Worm (Caenorhabditis elegans) whole organism, L2 larva: ENCODE results near the gene Y57G11C.46.

Source experiments
- C34F6.9 ChIP-seq: fragments of 150-350 bp; optimal IDR thresholded peaks from 2 replicates; lab custom pipeline; 2014; ENCODE audit warnings: missing biosample characterization, missing genetic modification characterization
- alr-1 ChIP-seq: fragments of 150-350 bp; optimal IDR thresholded peaks from 2 replicates; lab custom pipeline; 2014; ENCODE audit warnings: missing biosample characterization, missing genetic modification characterization
- aly-2 ChIP-seq: fragments of 150-350 bp; optimal IDR thresholded peaks from 2 replicates; lab custom pipeline; 2014; ENCODE audit warnings: missing biosample characterization, missing genetic modification characterization
- ama-1 ChIP-seq: fragments of 150-350 bp; optimal IDR thresholded peaks from 2 replicates; lab custom pipeline; 2018; ENCODE audit warnings: inconsistent platforms
- ceh-16 ChIP-seq: fragments of 150-350 bp; optimal IDR thresholded peaks from 2 replicates; lab custom pipeline; 2014; ENCODE audit warnings: missing biosample characterization, missing genetic modification characterization
- ceh-82 ChIP-seq: fragments of 150-350 bp; optimal IDR thresholded peaks from 2 replicates; lab custom pipeline; 2014; ENCODE audit warnings: missing biosample characterization, missing genetic modification characterization
- crh-2 ChIP-seq: sonication (generic microtip); optimal IDR thresholded peaks from 2 replicates; lab custom pipeline; 2017; ENCODE audit warnings: missing biosample characterization, missing genetic modification characterization
- dmd-4 ChIP-seq: sonication (generic microtip); optimal IDR thresholded peaks from 2 replicates; lab custom pipeline; 2017; ENCODE audit warnings: missing biosample characterization, missing genetic modification characterization
- elt-1 ChIP-seq: fragments of 150-350 bp; optimal IDR thresholded peaks from 2 replicates; lab custom pipeline; 2014; ENCODE audit warnings: missing biosample characterization, missing genetic modification characterization
- elt-3 ChIP-seq: sonication (generic microtip); optimal IDR thresholded peaks from 2 replicates; lab custom pipeline; 2017; ENCODE audit warnings: missing biosample characterization, missing genetic modification characterization
- lin-11 ChIP-seq: fragments of 150-350 bp; sonication (generic microtip); optimal IDR thresholded peaks from 2 replicates; lab custom pipeline; 2014; ENCODE audit warnings: missing biosample characterization, missing genetic modification characterization, inconsistent platforms, mixed read lengths
- lin-39 ChIP-seq: fragments of 150-350 bp; optimal IDR thresholded peaks from 2 replicates; lab custom pipeline; 2014; ENCODE audit warnings: missing biosample characterization, missing genetic modification reagents, missing genetic modification characterization
- lsy-2 ChIP-seq, 2 experiments: fragments of 150-350 bp in 1 of 2; sonication (generic microtip) in 1 of 2; optimal IDR thresholded peaks; 2 replicates each; lab custom pipeline; 2014 to 2017; ENCODE audit warnings: missing biosample characterization in 2 of 2, missing genetic modification characterization in 2 of 2
- mbf-1 ChIP-seq: sonication (generic microtip); optimal IDR thresholded peaks from 2 replicates; lab custom pipeline; 2017; ENCODE audit warnings: missing biosample characterization, missing genetic modification characterization
- mdl-1 ChIP-seq, 2 experiments: fragments of 150-350 bp in 1 of 2; sonication (generic microtip) in 1 of 2; optimal IDR thresholded peaks; 2 replicates each; lab custom pipeline; 2017; ENCODE audit warnings: missing biosample characterization in 2 of 2, missing genetic modification characterization in 2 of 2
- nhr-11 ChIP-seq: fragments of 150-350 bp; optimal IDR thresholded peaks from 2 replicates; lab custom pipeline; 2014; ENCODE audit warnings: missing biosample characterization, missing genetic modification characterization
- nhr-21 ChIP-seq: fragments of 150-350 bp; optimal IDR thresholded peaks from 2 replicates; lab custom pipeline; 2014; ENCODE audit warnings: missing biosample characterization, missing genetic modification characterization
- nhr-23 ChIP-seq: fragments of 150-350 bp; optimal IDR thresholded peaks from 2 replicates; lab custom pipeline; 2014; ENCODE audit warnings: missing biosample characterization, missing genetic modification reagents, missing genetic modification characterization
- nhr-237 ChIP-seq: fragments of 150-350 bp; optimal IDR thresholded peaks from 2 replicates; lab custom pipeline; 2014; ENCODE audit warnings: missing biosample characterization, missing genetic modification characterization
- nhr-25 ChIP-seq: fragments of 150-350 bp; sonication (generic microtip); optimal IDR thresholded peaks from 3 replicates; lab custom pipeline; 2014; ENCODE audit warnings: missing biosample characterization, missing genetic modification characterization
- nhr-6 ChIP-seq: fragments of 150-350 bp; optimal IDR thresholded peaks from 2 replicates; lab custom pipeline; 2014; ENCODE audit warnings: missing biosample characterization, missing genetic modification characterization
- nhr-77 ChIP-seq: fragments of 150-350 bp; optimal IDR thresholded peaks from 2 replicates; lab custom pipeline; 2014; ENCODE audit warnings: missing biosample characterization, missing genetic modification characterization
- peb-1 ChIP-seq: fragments of 150-350 bp; optimal IDR thresholded peaks from 2 replicates; lab custom pipeline; 2014; ENCODE audit warnings: missing biosample characterization, missing genetic modification characterization
- sem-4 ChIP-seq: fragments of 150-350 bp; optimal IDR thresholded peaks from 2 replicates; lab custom pipeline; 2014; ENCODE audit warnings: missing biosample characterization, missing genetic modification reagents, missing genetic modification characterization
- skn-1 ChIP-seq: sonication (generic microtip); optimal IDR thresholded peaks from 2 replicates; lab custom pipeline; 2017; ENCODE audit warnings: missing biosample characterization, missing genetic modification characterization
- sma-3 ChIP-seq: sonication (generic microtip); optimal IDR thresholded peaks from 2 replicates; lab custom pipeline; 2016; ENCODE audit warnings: missing genetic modification reagents, missing genetic modification characterization, missing compliant biosample characterization
- sma-9 ChIP-seq, 2 experiments: fragments of 150-350 bp in 1 of 2; sonication (generic microtip) in 1 of 2; optimal IDR thresholded peaks; 2 replicates each; lab custom pipeline; 2014 to 2016; ENCODE audit warnings: missing genetic modification characterization in 2 of 2, mild to moderate bottlenecking in 1 of 2, missing biosample characterization in 1 of 2, missing compliant biosample characterization in 1 of 2, missing genetic modification reagents in 1 of 2, moderate library complexity in 1 of 2
- snpc-4 ChIP-seq: fragments of 150-350 bp; optimal IDR thresholded peaks from 2 replicates; lab custom pipeline; 2014; ENCODE audit warnings: missing biosample characterization, missing genetic modification characterization
- unc-39 ChIP-seq: fragments of 150-350 bp; optimal IDR thresholded peaks from 2 replicates; lab custom pipeline; 2014; ENCODE audit warnings: missing biosample characterization, missing genetic modification characterization
- zag-1 ChIP-seq: fragments of 150-350 bp; optimal IDR thresholded peaks from 2 replicates; lab custom pipeline; 2014; ENCODE audit warnings: missing biosample characterization, missing genetic modification characterization
- ztf-4 ChIP-seq: fragments of 150-350 bp; optimal IDR thresholded peaks from 2 replicates; lab custom pipeline; 2014; ENCODE audit warnings: missing biosample characterization, missing genetic modification characterization

Gene Y57G11C.46

DNA sequence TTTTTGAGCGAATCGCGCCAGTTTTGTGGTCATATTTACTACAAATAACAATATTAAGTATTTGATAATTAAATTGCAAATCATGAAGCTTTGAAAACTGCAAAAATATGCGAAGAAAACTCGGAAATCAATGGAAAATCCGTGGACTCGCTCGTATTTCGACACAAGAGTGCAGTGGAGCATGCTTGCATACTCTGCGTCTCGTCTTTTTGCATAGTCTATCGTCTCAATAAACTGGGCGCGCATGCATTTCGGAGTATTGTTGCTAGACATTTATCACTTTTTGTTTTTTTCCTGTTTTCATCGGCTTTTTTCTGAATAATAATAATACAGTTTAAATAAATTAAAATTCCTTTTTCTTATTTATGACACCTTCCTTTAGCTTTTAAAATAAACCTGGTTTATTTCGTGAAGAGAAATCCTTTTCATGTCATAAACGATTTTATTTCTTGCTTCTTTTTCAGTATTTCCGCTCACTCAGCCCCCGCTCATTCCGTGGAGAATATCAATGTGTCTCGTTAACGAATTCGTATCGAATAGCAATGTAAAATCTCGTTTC is 48.4 kb downstream of the Y57G11C.46 start, which contains the start of the genes mrps-7 and Y57G11C.3 (continued):
- no peak for TF ChIP-seq elt-1 (tag; lab: Kevin White, UChicago)

DNA sequence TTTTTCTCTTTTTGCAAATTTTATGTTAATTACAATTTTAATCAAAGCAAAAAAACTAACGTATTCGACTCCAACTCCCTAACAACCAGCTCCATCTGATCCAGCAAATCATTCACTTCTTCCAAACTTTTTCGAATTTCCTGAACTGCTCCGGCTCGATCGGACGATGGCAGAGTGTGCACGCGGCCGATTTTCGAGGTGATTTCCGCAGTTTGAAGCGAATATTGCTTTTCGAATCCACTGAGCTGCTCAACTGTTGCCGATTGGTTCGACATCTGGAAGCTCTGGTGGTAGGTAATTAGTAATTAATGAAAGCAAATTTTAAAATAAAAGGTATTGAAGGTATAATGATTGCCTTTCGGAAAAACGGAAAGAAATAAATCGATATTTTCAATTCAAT is 49.8 kb downstream of the Y57G11C.46 start, which contains the start of gene vti-1:
Gene vti-1, minus strand, starts transcription at position 284 of the 400 bp plus-strand sequence.
- TF ChIP-seq sem-4 (tag; lab: Kevin White, UChicago) = no peak
- no peak for TF ChIP-seq nhr-77 (tag; lab: Kevin White, UChicago)
- TF ChIP-seq crh-2 (tag; lab: Kevin White, UChicago) = no peak
- no peak for TF ChIP-seq nhr-25 (tag; lab: Kevin White, UChicago)
- TF ChIP-seq unc-39 = no peak
- no peak for TF ChIP-seq mdl-1 (tag; optimal IDR thresholded peaks at IDR 0.05; lab: Kevin White, UChicago)
- no peak for TF ChIP-seq aly-2 (tag; lab: Kevin White, UChicago)
- no peak for TF ChIP-seq ama-1 (lab: Kevin White, UChicago)
- TF ChIP-seq ceh-16 (tag; lab: Kevin White, UChicago) = no peak
- no peak for TF ChIP-seq ztf-4 (tag; lab: Kevin White, UChicago)
- no peak for TF ChIP-seq peb-1
- TF ChIP-seq dmd-4 (tag; lab: Kevin White, UChicago) = no peak
- no peak for TF ChIP-seq lin-39 (tag; lab: Kevin White, UChicago)
- TF ChIP-seq skn-1 (tag; lab: Kevin White, UChicago) = no peak
- TF ChIP-seq snpc-4 (tag; lab: Kevin White, UChicago) = no peak
- no peak for TF ChIP-seq mbf-1 (tag; lab: Kevin White, UChicago)
- no peak for TF ChIP-seq C34F6.9 (tag; lab: Kevin White, UChicago)

DNA sequence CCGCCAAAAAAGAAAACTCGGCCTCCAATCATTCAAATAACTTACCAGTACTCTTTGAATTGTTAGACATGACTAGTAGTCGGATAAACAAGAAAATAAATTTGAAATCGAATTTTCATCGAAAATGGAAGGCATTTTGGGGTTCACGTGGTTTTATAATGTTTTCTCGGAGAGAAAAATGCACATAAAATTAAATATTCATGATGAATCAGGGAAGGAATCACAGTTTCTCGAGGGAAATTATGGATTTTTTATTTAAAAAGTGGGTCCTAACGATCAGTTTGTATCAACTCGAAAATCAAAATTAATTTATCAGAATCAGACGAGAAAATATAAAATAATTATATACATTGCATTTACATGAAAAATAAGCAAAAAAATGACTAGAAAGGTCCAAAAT is 50.9 kb downstream of the Y57G11C.46 start, which contains the start of gene Y57G11C.5:
Gene Y57G11C.5, minus strand, starts transcription at position 101 of the 400 bp plus-strand sequence.
- TF ChIP-seq elt-1 (tag; lab: Kevin White, UChicago) (no peak), sma-9 (GFP tag; optimal IDR thresholded peaks at IDR 0.05; lab: Kevin White, UChicago) (no peak), sma-9 (tag; optimal IDR thresholded peaks at IDR 0.05; lab: Kevin White, UChicago) (no peak), C34F6.9 (tag; lab: Kevin White, UChicago) (no peak), zag-1 (tag; lab: Kevin White, UChicago) (no peak), nhr-6 (tag; lab: Kevin White, UChicago) (no peak), lin-11 (tag; lab: Kevin White, UChicago) (no peak), nhr-21 (tag; lab: Kevin White, UChicago) (no peak), skn-1 (tag; lab: Kevin White, UChicago) (no peak), ceh-82 (tag; lab: Kevin White, UChicago) (no peak), peb-1 (no peak), alr-1 (tag; lab: Kevin White, UChicago) (no peak), nhr-11 (tag; lab: Kevin White, UChicago) (no peak), nhr-237 (tag; lab: Kevin White, UChicago) (no peak), elt-3 (tag; lab: Kevin White, UChicago) (no peak), mbf-1 (tag; lab: Kevin White, UChicago) (no peak)

DNA sequence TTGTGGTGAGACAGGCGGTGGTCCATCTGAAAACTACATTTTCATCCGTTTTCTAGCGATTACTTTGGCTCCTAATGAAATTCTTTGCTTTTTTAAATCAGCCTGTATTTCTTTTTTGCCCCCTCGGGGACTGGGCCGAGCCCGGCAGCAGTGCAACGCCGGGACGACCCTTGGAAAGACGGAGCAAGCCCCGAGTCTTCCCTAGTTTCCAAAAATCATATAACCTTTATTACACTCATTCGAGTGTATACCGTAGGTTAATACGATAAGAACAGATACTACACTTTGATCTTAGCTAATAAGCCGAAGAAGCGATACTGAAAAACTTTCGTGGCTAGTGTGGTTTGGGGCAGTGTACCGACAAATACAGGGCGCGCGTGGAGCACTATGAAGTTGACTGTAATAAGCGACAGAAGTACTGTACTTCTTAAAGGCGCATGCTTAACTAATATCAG is 51.4 kb downstream of the Y57G11C.46 start:
- TF ChIP-seq nhr-77 (tag; lab: Kevin White, UChicago) = no peak
- TF ChIP-seq snpc-4 (tag; lab: Kevin White, UChicago) = peak; percentile 34
- peak; percentile 8 for TF ChIP-seq sma-3

DNA sequence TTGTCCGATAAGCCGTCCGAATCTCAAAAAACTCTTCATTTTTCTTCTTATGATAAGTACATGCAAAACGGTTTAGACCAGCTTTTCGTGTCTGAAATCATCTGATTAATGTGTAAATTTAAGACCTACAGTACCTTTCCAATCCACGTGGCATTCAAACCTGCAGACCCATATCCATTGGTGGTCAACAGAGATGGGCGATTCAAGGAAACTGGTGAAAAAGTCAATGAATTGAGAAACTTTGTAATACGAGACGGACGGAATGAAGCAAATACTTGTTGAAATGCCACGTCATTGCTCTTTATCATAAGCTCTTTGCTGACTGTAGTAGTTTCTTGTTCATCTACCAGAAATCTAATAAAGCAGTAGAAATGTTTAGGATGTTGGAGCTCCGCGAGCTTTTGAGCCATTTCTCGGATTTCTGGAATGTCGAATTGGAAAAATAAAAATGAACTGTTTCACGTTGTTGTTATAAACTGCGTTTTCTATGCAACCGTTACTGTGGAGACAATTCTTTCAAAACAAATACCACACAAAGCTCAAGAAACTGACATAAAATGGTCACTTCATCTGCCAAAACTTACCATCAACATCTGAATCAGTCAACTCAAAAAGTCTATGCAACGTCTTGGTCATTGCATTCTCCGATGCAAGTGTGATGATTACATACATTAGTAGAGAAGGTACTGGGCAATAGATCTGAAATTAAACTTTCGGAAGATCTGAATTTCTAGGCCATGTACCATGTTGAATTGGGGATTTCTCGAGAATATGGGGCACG is 52.1 kb downstream of the Y57G11C.46 start:
- TF ChIP-seq ama-1 (lab: Kevin White, UChicago) = peak; percentile 81
- TF ChIP-seq nhr-237 (tag; lab: Kevin White, UChicago) = no peak
- TF ChIP-seq ztf-4 (tag; lab: Kevin White, UChicago) = peak; percentile 39
- TF ChIP-seq lsy-2 (tag; optimal IDR thresholded peaks at IDR 0.05; lab: Kevin White, UChicago) = peak in 1 of 2 experiments; percentile 28
- no peak for TF ChIP-seq nhr-23
